Fruit fly (Drosophila melanogaster): ENCODE measurements around the gene Surf6.

The Surf6 gene

dm6 chr3R:19875118-19875887 is 29.4 kb downstream of the Surf6 start, which contains the start of gene Mrp5 (continued):
- TF ChIP-seq pfk (GFP tag; optimal IDR thresholded peaks at IDR 0.05) (no peak), Hr3 (GFP tag; optimal IDR thresholded peaks at IDR 0.05) (peak; percentile 17), CG11085 (GFP tag; IDR thresholded peaks at IDR 0.05) (no peak), maf-S (GFP tag; optimal IDR thresholded peaks at IDR 0.05) (no peak), ara (GFP tag; IDR thresholded peaks at IDR 0.05) (0 out of 2 replicates have a peak, but pooled peaks have one; percentile 6), CG42726 (GFP tag; IDR thresholded peaks at IDR 0.05; ENCODE audit: partially characterized antibody) (0 out of 2 replicates have a peak, but pooled peaks have one; percentile 7), Dfd (GFP tag; optimal IDR thresholded peaks at IDR 0.05) (no peak), oc (tag; optimal IDR thresholded peaks at IDR 0.05) (no peak), Meics (GFP tag; optimal IDR thresholded peaks at IDR 0.05) (peak; percentile 59), bsh (GFP tag; optimal IDR thresholded peaks at IDR 0.05) (peak; percentile 21 to 35), Lpt (GFP tag; optimal IDR thresholded peaks at IDR 0.05) (no peak), HLH54F (GFP tag; optimal IDR thresholded peaks at IDR 0.05) (no peak), zen (tag; optimal IDR thresholded peaks at IDR 0.05) (no peak), ssp (GFP tag; IDR thresholded peaks at IDR 0.05) (peak; percentile 44), zf30C (GFP tag; optimal IDR thresholded peaks at IDR 0.05) (no peak), CG18476 (GFP tag; optimal IDR thresholded peaks at IDR 0.05) (no peak), z (GFP tag; IDR thresholded peaks at IDR 0.05) (no peak), otp (GFP tag; IDR thresholded peaks at IDR 0.05) (no peak), az2 (GFP tag; optimal IDR thresholded peaks at IDR 0.05) (peak; percentile 40), Abd-B (GFP tag; optimal IDR thresholded peaks at IDR 0.05) (no peak), Pdp1 (GFP tag; optimal IDR thresholded peaks at IDR 0.05) (peak; percentile 3 to 14), ftz-f1 (GFP tag; optimal IDR thresholded peaks at IDR 0.05) (no peak), Nf-YA (GFP tag; IDR thresholded peaks at IDR 0.05) (0 out of 2 replicates have a peak, but pooled peaks have one; percentile 37), CG4360 (GFP tag; IDR thresholded peaks at IDR 0.05) (no peak; the same call in 1 of the 2 replicates), CG17359 (tag; optimal IDR thresholded peaks at IDR 0.05) (peak; percentile 48), chn (GFP tag; optimal IDR thresholded peaks at IDR 0.05) (no peak), CG14860 (GFP tag; IDR thresholded peaks at IDR 0.05; ENCODE audit: partially characterized antibody) (no peak), Hey (tag; optimal IDR thresholded peaks at IDR 0.05) (no peak), onecut (GFP tag; IDR thresholded peaks at IDR 0.05) (peak; percentile 75), twi (tag; optimal IDR thresholded peaks at IDR 0.05) (no peak), CG4854 (GFP tag; optimal IDR thresholded peaks at IDR 0.05) (no peak), Doc2 (GFP tag; IDR thresholded peaks at IDR 0.05) (no peak), Trl (optimal IDR thresholded peaks at IDR 0.05) (peak; percentile 69 to 71), Trl (GFP tag; optimal IDR thresholded peaks at IDR 0.05) (no peak), Hsf (GFP tag; optimal IDR thresholded peaks at IDR 0.05) (peak; percentile 7), CG17186 (GFP tag; optimal IDR thresholded peaks at IDR 0.05) (peak; percentile 11), CG3065 (GFP tag; optimal IDR thresholded peaks at IDR 0.05) (no peak), Asciz (GFP tag; optimal IDR thresholded peaks at IDR 0.05) (no peak), CG11560 (tag; IDR thresholded peaks at IDR 0.05) (no peak), cwo (GFP tag; optimal IDR thresholded peaks at IDR 0.05) (no peak), Mes4 (GFP tag; optimal IDR thresholded peaks at IDR 0.05) (no peak), CG8944 (GFP tag; optimal IDR thresholded peaks at IDR 0.05) (no peak), CG17829 (tag; optimal IDR thresholded peaks at IDR 0.05) (peak; percentile 20), Sin3A (optimal IDR thresholded peaks at IDR 0.05) (no peak), CG1832 (GFP tag; optimal IDR thresholded peaks at IDR 0.05) (no peak), D (optimal IDR thresholded peaks at IDR 0.05) (no peak), D (GFP tag; optimal IDR thresholded peaks at IDR 0.05) (peak; percentile 25), CG32767 (GFP tag; IDR thresholded peaks at IDR 0.05) (no peak), rib (GFP tag; IDR thresholded peaks at IDR 0.05) (no peak), Atf3 (GFP tag; optimal IDR thresholded peaks at IDR 0.05) (no peak)
